Fruit fly (Drosophila melanogaster): ENCODE results near the gene CG34161.

DNA sequence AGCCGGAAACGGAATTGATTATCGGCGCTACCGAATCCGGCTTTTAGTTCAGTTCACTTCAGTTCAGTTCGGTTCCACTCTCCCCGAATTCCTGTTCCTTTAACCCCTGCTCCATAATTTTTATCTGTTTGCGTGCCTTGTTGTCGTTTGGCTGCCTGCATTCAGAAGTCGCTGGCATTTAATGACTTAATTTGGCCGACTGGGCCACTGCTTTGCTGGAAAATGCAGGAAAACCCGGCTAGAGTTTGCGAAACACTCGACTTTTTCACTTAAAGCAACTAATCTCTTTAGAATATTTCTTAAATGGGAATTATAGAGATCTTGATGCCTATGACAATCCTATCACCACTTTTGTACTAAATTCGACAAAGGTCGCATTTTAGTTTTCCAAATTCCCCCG, 2.0 kb downstream of the CG34161 start, which contains the start of gene CG34160:
- TF ChIP-seq Pif1A (GFP tag; optimal IDR thresholded peaks at IDR 0.05) (no peak), fd96Ca (GFP tag; IDR thresholded peaks at IDR 0.05) (no peak), CG10348 (GFP tag; IDR thresholded peaks at IDR 0.05) (no peak), gl (tag; optimal IDR thresholded peaks at IDR 0.05) (no peak), CG13204 (GFP tag; optimal IDR thresholded peaks at IDR 0.05) (no peak), CG8301 (tag; optimal IDR thresholded peaks at IDR 0.05) (no peak), Ets98B (GFP tag; IDR thresholded peaks at IDR 0.05) (no peak), Pif1B (GFP tag; optimal IDR thresholded peaks at IDR 0.05) (no peak), Snoo (tag; optimal IDR thresholded peaks at IDR 0.05) (no peak), EcR (GFP tag; optimal IDR thresholded peaks at IDR 0.05) (no peak), CG14655 (GFP tag; optimal IDR thresholded peaks at IDR 0.05) (no peak), rn (GFP tag; IDR thresholded peaks at IDR 0.05) (no peak)
